Worm (Caenorhabditis elegans) whole organism, L4 larva: ENCODE measurements around the gene F11A10.5.

ENCODE experiments used
- D1046.2 ChIP-seq: fragments of 200-800 bp; sonication (Bioruptor generic); IDR thresholded peaks from 2 replicates; pipeline ENCODE4 v1.3.6; 2022; ENCODE audit warnings: missing genetic modification characterization, missing compliant biosample characterization
- F44E2.7 ChIP-seq: fragments of 200-800 bp; sonication (Bioruptor generic); IDR thresholded peaks from 2 replicates; pipeline ENCODE4 v2.1.2; 2022; ENCODE audit warnings: missing genetic modification characterization, missing compliant biosample characterization
- F49E8.2 ChIP-seq: sonication (generic microtip); optimal IDR thresholded peaks from 2 replicates; lab custom pipeline; 2016; ENCODE audit warnings: missing compliant biosample characterization, mild to moderate bottlenecking, missing genetic modification characterization, borderline replicate concordance
- T20F7.1 ChIP-seq: fragments of 200-800 bp; sonication (Bioruptor generic); optimal IDR thresholded peaks from 2 replicates; lab custom pipeline; 2018; ENCODE audit warnings: mild to moderate bottlenecking, missing genetic modification characterization, missing compliant biosample characterization
- T26A8.4 ChIP-seq: fragments of 200-800 bp; sonication (Bioruptor generic); IDR thresholded peaks from 2 replicates; pipeline ENCODE4 v1.3.6; 2022; ENCODE audit warnings: missing genetic modification characterization, missing compliant biosample characterization
- Y105C5A.15 ChIP-seq: fragments of 200-800 bp; sonication (Bioruptor generic); IDR thresholded peaks from 2 replicates; pipeline ENCODE4 v1.3.6; 2022; ENCODE audit warnings: missing genetic modification characterization, missing compliant biosample characterization
- aly-2 ChIP-seq: sonication (generic microtip); optimal IDR thresholded peaks from 2 replicates; lab custom pipeline; 2018; ENCODE audit warnings: missing biosample characterization, missing genetic modification characterization
- ama-1 ChIP-seq: fragments of 150-350 bp; optimal IDR thresholded peaks from 2 replicates; lab custom pipeline; 2014; ENCODE audit warnings: inconsistent platforms, mixed read lengths
- attf-4 ChIP-seq: sonication (generic microtip); optimal IDR thresholded peaks from 3 replicates; lab custom pipeline; 2017; ENCODE audit warnings: missing biosample characterization, missing genetic modification characterization
- ceh-20 ChIP-seq: fragments of 200-800 bp; sonication (Bioruptor generic); IDR thresholded peaks from 2 replicates; pipeline ENCODE4 v1.3.6; 2022; ENCODE audit warnings: missing genetic modification reagents, missing genetic modification characterization, missing compliant biosample characterization
- ceh-82 ChIP-seq: sonication (generic microtip); optimal IDR thresholded peaks from 2 replicates; lab custom pipeline; 2017; ENCODE audit warnings: missing biosample characterization, missing genetic modification characterization
- ces-1 ChIP-seq: fragments of 150-350 bp; sonication (generic microtip); optimal IDR thresholded peaks from 4 replicates; lab custom pipeline; 2014; ENCODE audit warnings: missing biosample characterization, missing genetic modification reagents, missing genetic modification characterization
- daf-16 ChIP-seq, 3 experiments: sonication (generic microtip); optimal IDR thresholded peaks; 2 replicates each; lab custom pipeline; 2016 to 2017; ENCODE audit warnings: missing genetic modification characterization in 3 of 3, missing genetic modification reagents in 3 of 3, mild to moderate bottlenecking in 2 of 3, missing compliant biosample characterization in 2 of 3, missing biosample characterization in 1 of 3, moderate library complexity in 1 of 3
- daf-8 ChIP-seq: fragments of 200-800 bp; sonication (Bioruptor generic); IDR thresholded peaks from 2 replicates; pipeline ENCODE4 v1.3.6; 2022; ENCODE audit warnings: missing genetic modification characterization, missing compliant biosample characterization
- dmd-6 ChIP-seq: fragments of 200-800 bp; sonication (Bioruptor generic); IDR thresholded peaks from 2 replicates; pipeline ENCODE4 v1.3.6; 2022; ENCODE audit warnings: missing genetic modification reagents, missing genetic modification characterization, missing compliant biosample characterization
- dmd-9 ChIP-seq: fragments of 200-800 bp; sonication (Bioruptor generic); IDR thresholded peaks from 2 replicates; pipeline ENCODE4 v1.3.6; 2022; ENCODE audit warnings: missing genetic modification reagents, missing genetic modification characterization, missing compliant biosample characterization
- dpl-1 ChIP-seq: fragments of 150-350 bp; optimal IDR thresholded peaks from 2 replicates; lab custom pipeline; 2014; ENCODE audit warnings: missing biosample characterization, missing genetic modification reagents, missing genetic modification characterization
- fos-1 ChIP-seq: fragments of 150-350 bp; optimal IDR thresholded peaks from 2 replicates; lab custom pipeline; 2014; ENCODE audit warnings: missing biosample characterization, missing genetic modification characterization
- gei-8 ChIP-seq: fragments of 200-800 bp; sonication (Bioruptor generic); optimal IDR thresholded peaks from 2 replicates; lab custom pipeline; 2018; ENCODE audit warnings: mild to moderate bottlenecking, missing genetic modification characterization, missing compliant biosample characterization
- hlh-11 ChIP-seq: fragments of 200-800 bp; sonication (Bioruptor generic); optimal IDR thresholded peaks from 2 replicates; lab custom pipeline; 2018; ENCODE audit warnings: mild to moderate bottlenecking, missing genetic modification characterization, missing compliant biosample characterization
- hlh-30 ChIP-seq: sonication (generic microtip); optimal IDR thresholded peaks from 2 replicates; lab custom pipeline; 2017; ENCODE audit warnings: antibody characterized with exemption, mild to moderate bottlenecking, missing genetic modification characterization, missing compliant biosample characterization; ENCODE audit not compliant: insufficient read depth
- lin-15B ChIP-seq: fragments of 150-350 bp; sonication (generic microtip); optimal IDR thresholded peaks from 3 replicates; lab custom pipeline; 2014; ENCODE audit warnings: missing biosample characterization, missing genetic modification characterization
- lin-29 ChIP-seq: fragments of 200-800 bp; sonication (Bioruptor generic); IDR thresholded peaks from 2 replicates; pipeline ENCODE4 v1.3.6; 2022; ENCODE audit warnings: missing genetic modification reagents, missing genetic modification characterization, missing compliant biosample characterization
- lin-38 ChIP-seq: fragments of 200-800 bp; sonication (Bioruptor generic); IDR thresholded peaks from 2 replicates; pipeline ENCODE4 v1.3.6; 2022; ENCODE audit warnings: missing genetic modification reagents, missing genetic modification characterization, missing compliant biosample characterization
- lin-39 ChIP-seq: fragments of 150-350 bp; optimal IDR thresholded peaks from 2 replicates; lab custom pipeline; 2014; ENCODE audit warnings: missing biosample characterization, missing genetic modification reagents, missing genetic modification characterization
- madf-9 ChIP-seq: fragments of 200-800 bp; sonication (Bioruptor generic); conservative IDR thresholded peaks from 2 replicates; pipeline ENCODE4 v1.3.6; 2022; ENCODE audit warnings: missing genetic modification reagents, missing genetic modification characterization, missing compliant biosample characterization
- mdt-29 ChIP-seq: fragments of 200-800 bp; sonication (Bioruptor generic); IDR thresholded peaks from 2 replicates; pipeline ENCODE4 v1.3.6; 2022; ENCODE audit warnings: missing genetic modification reagents, missing genetic modification characterization, missing compliant biosample characterization
- mes-2 ChIP-seq: sonication (generic microtip); optimal IDR thresholded peaks from 2 replicates; lab custom pipeline; 2016; ENCODE audit warnings: missing genotype, mild to moderate bottlenecking, missing genetic modification characterization, missing compliant biosample characterization; ENCODE audit not compliant: poor library complexity, severe bottlenecking
- mxl-3 ChIP-seq: fragments of 200-800 bp; sonication (Bioruptor generic); optimal IDR thresholded peaks from 2 replicates; lab custom pipeline; 2018; ENCODE audit warnings: mild to moderate bottlenecking, missing genetic modification characterization, missing compliant biosample characterization
- nhr-102 ChIP-seq: sonication (generic microtip); optimal IDR thresholded peaks from 2 replicates; lab custom pipeline; 2016; ENCODE audit warnings: mild to moderate bottlenecking, missing genetic modification characterization, moderate library complexity, missing compliant biosample characterization
- nhr-11 ChIP-seq: fragments of 150-350 bp; optimal IDR thresholded peaks from 2 replicates; lab custom pipeline; 2014; ENCODE audit warnings: missing biosample characterization, missing genetic modification characterization
- nhr-6 ChIP-seq: fragments of 150-350 bp; optimal IDR thresholded peaks from 2 replicates; lab custom pipeline; 2014; ENCODE audit warnings: missing biosample characterization, missing genetic modification characterization
- nhr-76 ChIP-seq: fragments of 150-350 bp; optimal IDR thresholded peaks from 2 replicates; lab custom pipeline; 2014; ENCODE audit warnings: missing biosample characterization, missing genetic modification characterization
- nhr-77 ChIP-seq: fragments of 150-350 bp; optimal IDR thresholded peaks from 2 replicates; lab custom pipeline; 2014; ENCODE audit warnings: missing biosample characterization, missing genetic modification characterization
- php-3 ChIP-seq: fragments of 200-800 bp; sonication (Bioruptor generic); IDR thresholded peaks from 2 replicates; pipeline ENCODE4 v1.3.6; 2022; ENCODE audit warnings: missing genetic modification reagents, missing genetic modification characterization, missing compliant biosample characterization
- pqm-1 ChIP-seq: sonication (generic microtip); optimal IDR thresholded peaks from 2 replicates; lab custom pipeline; 2017; ENCODE audit warnings: missing biosample characterization, missing genetic modification characterization
- rbr-2 ChIP-seq: sonication (generic microtip); optimal IDR thresholded peaks from 2 replicates; lab custom pipeline; 2016; ENCODE audit warnings: missing genotype, missing genetic modification characterization, missing compliant biosample characterization
- saeg-2 ChIP-seq: fragments of 200-800 bp; sonication (Bioruptor generic); IDR thresholded peaks from 2 replicates; pipeline ENCODE4 v1.3.6; 2022; ENCODE audit warnings: missing genetic modification reagents, missing genetic modification characterization, missing compliant biosample characterization
- snpc-4 ChIP-seq: fragments of 150-350 bp; optimal IDR thresholded peaks from 2 replicates; lab custom pipeline; 2014; ENCODE audit warnings: missing biosample characterization, missing genetic modification characterization
- tag-97 ChIP-seq: fragments of 200-800 bp; sonication (Bioruptor generic); IDR thresholded peaks from 2 replicates; pipeline ENCODE4 v1.3.6; 2022; ENCODE audit warnings: missing genetic modification characterization, missing compliant biosample characterization
- tra-1 ChIP-seq: fragments of 200-800 bp; sonication (Bioruptor generic); IDR thresholded peaks from 2 replicates; pipeline ENCODE4 v1.3.6; 2022; ENCODE audit warnings: missing genetic modification reagents, missing genetic modification characterization, missing compliant biosample characterization
- unc-62 ChIP-seq, 3 experiments: fragments of 150-350 bp in 1 of 3; sonication (generic microtip); optimal IDR thresholded peaks in 2 of 3; peaks in 1 of 3; 1 replicate in 1 of 3; 2 replicates in 2 of 3; lab custom pipeline; 2014 to 2017; ENCODE audit warnings: missing biosample characterization in 3 of 3, missing genetic modification characterization in 3 of 3, missing genetic modification reagents in 3 of 3, missing genotype in 1 of 3
- zfp-3 ChIP-seq: fragments of 200-800 bp; sonication (Bioruptor generic); conservative IDR thresholded peaks from 2 replicates; pipeline ENCODE4 v1.3.6; 2022; ENCODE audit warnings: missing genetic modification reagents, missing genetic modification characterization, missing compliant biosample characterization
- zip-2 ChIP-seq: fragments of 150-350 bp; optimal IDR thresholded peaks from 2 replicates; lab custom pipeline; 2014; ENCODE audit warnings: missing biosample characterization, missing genetic modification characterization
- ztf-11 ChIP-seq: fragments of 150-350 bp; optimal IDR thresholded peaks from 2 replicates; lab custom pipeline; 2014; ENCODE audit warnings: missing biosample characterization, missing genetic modification characterization
- ztf-7 ChIP-seq: fragments of 150-350 bp; optimal IDR thresholded peaks from 2 replicates; lab custom pipeline; 2014; ENCODE audit warnings: missing biosample characterization, missing genetic modification characterization

The F11A10.5 gene

ce11 chrIV:12068590-12068989, 25.3 kb upstream of the F11A10.5 start, which contains the start of gene bath-37:
TSS of gene bath-37 (plus strand) at chrIV:12068890.
- TF ChIP-seq D1046.2 (GFP tag; lab: Robert Waterston, UW): no peak
- no peak for TF ChIP-seq attf-4 (tag; lab: Kevin White, UChicago)
- no peak for TF ChIP-seq ceh-20 (GFP tag; lab: Robert Waterston, UW)
- no peak for TF ChIP-seq madf-9 (GFP tag; lab: Robert Waterston, UW)
- TF ChIP-seq T26A8.4 (GFP tag; lab: Robert Waterston, UW): no peak
- no peak for TF ChIP-seq lin-39 (tag; lab: Kevin White, UChicago)
- no peak for TF ChIP-seq rbr-2 (tag; lab: Kevin White, UChicago)
- no peak for TF ChIP-seq tag-97
- TF ChIP-seq gei-8: no peak
- TF ChIP-seq F49E8.2 (tag; lab: Kevin White, UChicago): no peak
- TF ChIP-seq Y105C5A.15: no peak

- no peak for TF ChIP-seq nhr-77 (tag; lab: Kevin White, UChicago)
- no peak for TF ChIP-seq ces-1
- TF ChIP-seq ama-1: no peak
- no peak for TF ChIP-seq mxl-3
- no peak for TF ChIP-seq ztf-7
- TF ChIP-seq T20F7.1 (GFP tag; lab: Kevin White, UChicago): no peak
- no peak for TF ChIP-seq hlh-30 (tag; lab: Kevin White, UChicago)
- no peak for TF ChIP-seq T26A8.4 (GFP tag; lab: Robert Waterston, UW)
- TF ChIP-seq F44E2.7 (GFP tag; lab: Robert Waterston, UW): no peak
- no peak for TF ChIP-seq dmd-6 (GFP tag; lab: Robert Waterston, UW)
- TF ChIP-seq zfp-3 (GFP tag; lab: Robert Waterston, UW): no peak
- no peak for TF ChIP-seq zip-2 (tag; lab: Kevin White, UChicago)
- no peak for TF ChIP-seq nhr-11 (tag; lab: Kevin White, UChicago)
- TF ChIP-seq ceh-82: no peak
- no peak for TF ChIP-seq mdt-29 (GFP tag; lab: Robert Waterston, UW)
- TF ChIP-seq aly-2: no peak
- no peak for TF ChIP-seq daf-16 (GFP tag; optimal IDR thresholded peaks at IDR 0.05; lab: Kevin White, UChicago)
- TF ChIP-seq daf-16 (tag; optimal IDR thresholded peaks at IDR 0.05; lab: Kevin White, UChicago): no peak
- TF ChIP-seq nhr-102: no peak
Observed at ce11 chrIV:12075497-12075896, 18.4 kb upstream of the F11A10.5 start, which contains the start of gene K08E4.7. TSS of gene K08E4.7 (plus strand) at chrIV:12075797.

- TF ChIP-seq hlh-11 (tag; lab: Kevin White, UChicago): no peak
- TF ChIP-seq lin-15B: no peak
- no peak for TF ChIP-seq pqm-1 (tag; lab: Kevin White, UChicago)
- TF ChIP-seq, all 104 proteins: peak for 0
Observed at ce11 chrIV:12078112-12078812, 15.7 kb upstream of the F11A10.5 start, which contains the start of gene tmed-1. TSS of gene tmed-1 (minus strand) at chrIV:12078162.

ce11 chrIV:12078907-12079523, 14.9 kb upstream of the F11A10.5 start, which contains the start of gene lex-1:
TSS of gene lex-1 (plus strand) at chrIV:12079473.
- TF ChIP-seq snpc-4 (tag; lab: Kevin White, UChicago) (no peak), nhr-76 (tag; lab: Kevin White, UChicago) (no peak), daf-8 (GFP tag; lab: Robert Waterston, UW) (no peak), saeg-2 (GFP tag; lab: Robert Waterston, UW) (no peak), php-3 (GFP tag; lab: Robert Waterston, UW) (no peak), dmd-9 (GFP tag; lab: Robert Waterston, UW) (no peak), lin-38 (GFP tag; lab: Robert Waterston, UW) (peak; percentile 81), madf-9 (GFP tag; lab: Robert Waterston, UW) (no peak), unc-62 (GFP tag; optimal IDR thresholded peaks at IDR 0.05 in 1 of 2; lab: Kevin White, UChicago) (no peak), unc-62 (tag; optimal IDR thresholded peaks at IDR 0.05; lab: Kevin White, UChicago) (no peak), tra-1 (GFP tag; lab: Robert Waterston, UW) (no peak), ztf-11 (no peak), lin-29 (GFP tag; lab: Robert Waterston, UW) (no peak), nhr-6 (tag; lab: Kevin White, UChicago) (no peak), mdt-29 (GFP tag; lab: Robert Waterston, UW) (no peak), mes-2 (tag; lab: Kevin White, UChicago) (no peak), dpl-1 (peak; percentile 69), fos-1 (no peak)
